Fruit fly (Drosophila melanogaster) whole organism, prepupa: ENCODE data around the gene mus301.

Experiments
- Blimp-1 ChIP-seq: fragments of 200-800 bp; sonication (Bioruptor generic); optimal IDR thresholded peaks from 3 replicates; lab custom pipeline; 2017; ENCODE audit warnings: missing biosample characterization, missing genetic modification characterization, mild to moderate bottlenecking, moderate library complexity, missing genetic modification reagents
- CG10669 ChIP-seq: fragments of 200-800 bp; sonication (Bioruptor generic); optimal IDR thresholded peaks from 3 replicates; lab custom pipeline; 2018; ENCODE audit warnings: missing biosample characterization, mild to moderate bottlenecking, missing genetic modification characterization, moderate library complexity
- CG11294 ChIP-seq: fragments of 200-800 bp; sonication (Bioruptor generic); IDR thresholded peaks from 2 replicates; pipeline ENCODE4 v1.3.6; 2022; ENCODE audit warnings: missing biosample characterization, missing genetic modification characterization
- CG11902 ChIP-seq: fragments of 200-800 bp; sonication (Bioruptor generic); optimal IDR thresholded peaks from 3 replicates; lab custom pipeline; 2016; ENCODE audit warnings: missing biosample characterization, missing genetic modification characterization
- CG15336 ChIP-seq: fragments of 200-800 bp; sonication (Bioruptor generic); IDR thresholded peaks from 2 replicates; pipeline ENCODE4 v1.3.6; 2022; ENCODE audit warnings: missing biosample characterization, missing genetic modification characterization
- CG1621 ChIP-seq: fragments of 200-800 bp; sonication (Bioruptor generic); optimal IDR thresholded peaks from 3 replicates; lab custom pipeline; 2018; ENCODE audit warnings: missing biosample characterization, mild to moderate bottlenecking, missing genetic modification characterization
- CG16779 ChIP-seq: fragments of 200-800 bp; sonication (Bioruptor generic); optimal IDR thresholded peaks from 3 replicates; lab custom pipeline; 2017; ENCODE audit warnings: missing biosample characterization, mild to moderate bottlenecking, missing genetic modification characterization
- CG31627 ChIP-seq: fragments of 200-800 bp; sonication (Bioruptor generic); optimal IDR thresholded peaks from 3 replicates; lab custom pipeline; 2016; ENCODE audit warnings: missing biosample characterization, missing genetic modification characterization
- CG32006 ChIP-seq: fragments of 200-800 bp; sonication (Bioruptor generic); optimal IDR thresholded peaks from 3 replicates; lab custom pipeline; 2017; ENCODE audit warnings: missing biosample characterization, mild to moderate bottlenecking, missing genetic modification characterization
- CG34406 ChIP-seq: fragments of 200-800 bp; sonication (Bioruptor generic); optimal IDR thresholded peaks from 3 replicates; lab custom pipeline; 2016; ENCODE audit warnings: missing biosample characterization, missing genetic modification characterization
- CG4318 ChIP-seq: fragments of 200-800 bp; sonication (Bioruptor generic); optimal IDR thresholded peaks from 3 replicates; lab custom pipeline; 2017; ENCODE audit warnings: missing biosample characterization, mild to moderate bottlenecking, missing genetic modification characterization
- CG6163 ChIP-seq: fragments of 200-800 bp; sonication (Bioruptor generic); IDR thresholded peaks from 3 replicates; pipeline ENCODE4 v1.3.6; 2022; ENCODE audit warnings: missing biosample characterization, missing genetic modification characterization
- CG6792 ChIP-seq: fragments of 200-800 bp; sonication (Bioruptor generic); optimal IDR thresholded peaks from 3 replicates; lab custom pipeline; 2016; ENCODE audit warnings: missing biosample characterization, missing genetic modification characterization
- CG6808 ChIP-seq: fragments of 200-800 bp; sonication (Bioruptor generic); optimal IDR thresholded peaks from 3 replicates; lab custom pipeline; 2017; ENCODE audit warnings: missing biosample characterization, missing genetic modification characterization, mild to moderate bottlenecking, moderate library complexity, missing genetic modification reagents
- CG6854 ChIP-seq: fragments of 200-800 bp; sonication (Bioruptor generic); optimal IDR thresholded peaks from 2 replicates; lab custom pipeline; 2017; ENCODE audit warnings: missing biosample characterization, mild to moderate bottlenecking, missing genetic modification characterization
- CG7368 ChIP-seq: fragments of 200-800 bp; sonication (Bioruptor generic); optimal IDR thresholded peaks from 3 replicates; lab custom pipeline; 2016; ENCODE audit warnings: missing biosample characterization, missing genetic modification characterization
- CG8119 ChIP-seq: fragments of 200-800 bp; sonication (Bioruptor generic); IDR thresholded peaks from 3 replicates; pipeline ENCODE4 v1.3.6; 2022; ENCODE audit warnings: missing biosample characterization, missing genetic modification characterization
- CG8319 ChIP-seq: fragments of 200-800 bp; sonication (Bioruptor generic); optimal IDR thresholded peaks from 3 replicates; lab custom pipeline; 2016; ENCODE audit warnings: missing biosample characterization, missing genetic modification characterization
- CG8632 ChIP-seq: fragments of 200-800 bp; sonication (Bioruptor generic); optimal IDR thresholded peaks from 3 replicates; lab custom pipeline; 2016; ENCODE audit warnings: missing biosample characterization, missing genetic modification characterization
- CG9139 ChIP-seq: fragments of 200-800 bp; sonication (Bioruptor generic); optimal IDR thresholded peaks from 3 replicates; lab custom pipeline; 2017; ENCODE audit warnings: missing biosample characterization, mild to moderate bottlenecking, missing genetic modification characterization
- Eip78C ChIP-seq: fragments of 200-800 bp; sonication (Bioruptor generic); peaks from one replicate; lab custom pipeline; 2016; ENCODE audit warnings: missing biosample characterization, missing genetic modification characterization
- Eip93F ChIP-seq: fragments of 200-800 bp; sonication (Bioruptor generic); optimal IDR thresholded peaks from 2 replicates; lab custom pipeline; 2016; ENCODE audit warnings: missing biosample characterization, mild to moderate bottlenecking, missing genetic modification characterization
- Ets21C ChIP-seq: fragments of 200-800 bp; sonication (Bioruptor generic); optimal IDR thresholded peaks from 3 replicates; lab custom pipeline; 2016; ENCODE audit warnings: missing biosample characterization, missing genetic modification characterization
- Ets96B ChIP-seq: fragments of 200-800 bp; optimal IDR thresholded peaks from 2 replicates; lab custom pipeline; 2019; ENCODE audit warnings: missing biosample characterization, mild to moderate bottlenecking, missing genetic modification characterization, moderate library complexity
- Gug ChIP-seq: fragments of 200-800 bp; sonication (Bioruptor generic); IDR thresholded peaks from 2 replicates; pipeline ENCODE4 v1.3.6; 2022; ENCODE audit warnings: missing biosample characterization, missing genetic modification characterization
- Hr38 ChIP-seq: sonication (Bioruptor generic); optimal IDR thresholded peaks from 2 replicates; lab custom pipeline; 2016; ENCODE audit warnings: missing biosample characterization, missing genetic modification characterization
- Hr39 ChIP-seq: fragments of 200-800 bp; sonication (Bioruptor generic); optimal IDR thresholded peaks from 2 replicates; lab custom pipeline; 2016; ENCODE audit warnings: missing biosample characterization, missing genetic modification characterization
- Lpt ChIP-seq: fragments of 200-800 bp; sonication (Bioruptor generic); optimal IDR thresholded peaks from 3 replicates; lab custom pipeline; 2016; ENCODE audit warnings: missing biosample characterization, missing genetic modification characterization
- Met ChIP-seq: fragments of 200-800 bp; sonication (Bioruptor generic); optimal IDR thresholded peaks from 3 replicates; lab custom pipeline; 2016; ENCODE audit warnings: missing biosample characterization, missing genetic modification characterization
- OdsH ChIP-seq: fragments of 200-800 bp; sonication (Bioruptor generic); optimal IDR thresholded peaks from 3 replicates; lab custom pipeline; 2016; ENCODE audit warnings: missing biosample characterization, missing genetic modification characterization
- Smox ChIP-seq: fragments of 200-800 bp; sonication (Bioruptor generic); optimal IDR thresholded peaks from 3 replicates; lab custom pipeline; 2016; ENCODE audit warnings: missing biosample characterization, missing genetic modification characterization
- Sox102F ChIP-seq: fragments of 200-800 bp; sonication (Bioruptor generic); optimal IDR thresholded peaks from 2 replicates; lab custom pipeline; 2016; ENCODE audit warnings: missing biosample characterization, mild to moderate bottlenecking, missing genetic modification characterization
- Sox14 ChIP-seq: fragments of 200-800 bp; sonication (Bioruptor generic); optimal IDR thresholded peaks from 3 replicates; lab custom pipeline; 2016; ENCODE audit warnings: missing biosample characterization, missing genetic modification characterization
- achi ChIP-seq: fragments of 200-800 bp; sonication (Bioruptor generic); optimal IDR thresholded peaks from 3 replicates; lab custom pipeline; 2016; ENCODE audit warnings: missing biosample characterization, missing genetic modification characterization
- acj6 ChIP-seq: fragments of 200-800 bp; sonication (Bioruptor generic); optimal IDR thresholded peaks from 3 replicates; lab custom pipeline; 2016; ENCODE audit warnings: missing biosample characterization, missing genetic modification characterization
- cyc ChIP-seq: fragments of 200-800 bp; sonication (Bioruptor generic); optimal IDR thresholded peaks from 3 replicates; lab custom pipeline; 2016; ENCODE audit warnings: missing biosample characterization, missing genetic modification characterization
- dac ChIP-seq: fragments of 200-800 bp; sonication (Bioruptor generic); optimal IDR thresholded peaks from 2 replicates; lab custom pipeline; 2017; ENCODE audit warnings: missing biosample characterization, mild to moderate bottlenecking, missing genetic modification characterization
- dsx ChIP-seq: fragments of 200-800 bp; optimal IDR thresholded peaks from 3 replicates; lab custom pipeline; 2019; ENCODE audit warnings: missing biosample characterization, mild to moderate bottlenecking, missing genetic modification characterization, moderate library complexity; ENCODE audit not compliant: poor library complexity, severe bottlenecking
- eg ChIP-seq: fragments of 200-800 bp; sonication (Bioruptor generic); IDR thresholded peaks from 3 replicates; pipeline ENCODE4 v1.3.6; 2022; ENCODE audit warnings: missing biosample characterization, missing genetic modification characterization
- esn ChIP-seq: fragments of 200-800 bp; sonication (Bioruptor generic); optimal IDR thresholded peaks from 2 replicates; lab custom pipeline; 2016; ENCODE audit warnings: missing biosample characterization, mild to moderate bottlenecking, missing genetic modification characterization, moderate library complexity
- fd59A ChIP-seq: fragments of 200-800 bp; sonication (Bioruptor generic); optimal IDR thresholded peaks from 2 replicates; lab custom pipeline; 2017; ENCODE audit warnings: missing biosample characterization, mild to moderate bottlenecking, missing genetic modification characterization, missing genetic modification reagents
- fd85E ChIP-seq: fragments of 200-800 bp; sonication (Bioruptor generic); optimal IDR thresholded peaks from 3 replicates; lab custom pipeline; 2016; ENCODE audit warnings: missing biosample characterization, missing genetic modification characterization
- fkh ChIP-seq: fragments of 200-800 bp; sonication (Bioruptor generic); optimal IDR thresholded peaks from 3 replicates; lab custom pipeline; 2017; ENCODE audit warnings: missing biosample characterization, mild to moderate bottlenecking, missing genetic modification characterization, moderate library complexity
- net ChIP-seq: fragments of 200-800 bp; sonication (Bioruptor generic); optimal IDR thresholded peaks from 3 replicates; lab custom pipeline; 2016; ENCODE audit warnings: missing biosample characterization, missing genetic modification characterization
- pdm3 ChIP-seq: fragments of 200-800 bp; sonication (Bioruptor generic); optimal IDR thresholded peaks from 3 replicates; lab custom pipeline; 2016; ENCODE audit warnings: missing biosample characterization, missing genetic modification characterization
- spab ChIP-seq: fragments of 200-800 bp; sonication (Bioruptor generic); optimal IDR thresholded peaks from 2 replicates; lab custom pipeline; 2017; ENCODE audit warnings: missing biosample characterization, mild to moderate bottlenecking, missing genetic modification characterization, missing genetic modification reagents
- topi ChIP-seq: fragments of 200-800 bp; sonication (Bioruptor generic); optimal IDR thresholded peaks from 3 replicates; lab custom pipeline; 2016; ENCODE audit warnings: missing biosample characterization, missing genetic modification characterization
- vri ChIP-seq: fragments of 200-800 bp; sonication (Bioruptor generic); optimal IDR thresholded peaks from 3 replicates; lab custom pipeline; 2016; ENCODE audit warnings: missing biosample characterization, mild to moderate bottlenecking, missing genetic modification characterization

Gene mus301

DNA sequence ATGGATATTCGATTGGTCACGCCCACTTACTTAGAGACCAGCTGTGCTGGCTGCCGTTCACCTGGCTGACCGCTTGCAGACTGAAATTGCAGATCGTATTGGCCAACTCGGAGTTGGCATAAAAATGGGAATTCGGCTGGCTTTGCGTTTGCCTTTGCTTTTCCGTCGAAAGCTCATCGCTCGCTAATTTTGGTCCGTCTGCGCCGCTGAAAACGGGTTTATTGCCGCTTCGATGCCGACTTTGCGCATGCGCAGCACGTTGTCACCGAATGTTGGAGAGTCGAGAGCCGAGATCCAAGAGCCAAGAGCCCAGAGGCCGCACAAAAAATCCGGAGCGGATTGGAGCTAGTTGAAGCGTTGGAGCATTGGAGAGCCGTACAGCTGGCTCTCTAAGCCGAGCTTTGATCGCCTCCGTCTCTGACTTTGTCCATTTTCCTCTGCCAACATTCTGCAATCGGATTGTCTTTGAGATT lies 14.2 kb downstream of the mus301 start, which contains the start of gene CG13676 (continued):
- no peak for TF ChIP-seq Met (GFP tag; lab: Kevin White, UChicago)

DNA sequence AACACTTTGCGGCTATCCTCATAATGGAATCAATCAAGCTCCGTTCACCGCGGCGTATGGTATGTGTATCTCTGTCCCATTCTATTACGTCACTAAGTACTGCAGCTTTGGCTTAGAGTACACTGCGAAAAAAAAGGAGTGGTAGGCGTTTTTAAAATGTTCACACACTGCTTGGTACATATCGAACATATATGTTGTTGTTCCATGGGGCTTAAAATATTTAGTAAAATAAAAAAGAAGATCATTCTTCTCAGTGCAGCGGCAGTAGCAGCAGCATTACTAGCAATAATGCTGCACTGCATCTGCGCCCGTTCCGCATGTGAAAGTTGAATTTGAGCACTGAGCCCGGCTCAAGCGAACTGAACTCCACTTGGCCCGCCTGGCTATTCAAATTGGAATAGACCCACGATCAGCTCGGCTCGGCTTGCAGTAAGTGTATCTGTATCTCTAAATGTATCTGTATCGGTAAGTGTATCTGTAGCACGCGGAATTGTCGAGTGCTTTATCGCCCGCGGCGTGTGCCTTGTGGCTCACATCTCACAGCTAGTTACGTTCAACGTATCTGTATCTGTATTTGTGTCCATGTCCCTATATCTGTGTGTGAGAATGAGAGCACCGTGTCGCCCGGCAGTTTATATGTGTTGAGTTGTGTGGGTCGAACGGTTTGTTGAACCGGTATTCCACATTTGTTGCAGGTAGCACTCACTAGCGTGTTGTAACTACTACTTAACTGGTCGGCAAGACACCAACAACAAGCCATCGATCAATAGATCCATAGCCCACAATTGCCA lies 15.8 kb downstream of the mus301 start:
- TF ChIP-seq dsx (GFP tag; lab: Kevin White, UChicago) (peak; percentile 2), CG11294 (GFP tag; lab: Robert Waterston, UW) (peak; percentile 92), net (peak; percentile 90), CG8632 (peak; percentile 63), eg (peak; percentile 96), Sox14 (GFP tag; lab: Kevin White, UChicago) (peak; percentile 78), Hr38 (peak; percentile 63), fkh (GFP tag; lab: Kevin White, UChicago) (no peak), Smox (peak; percentile 29), OdsH (GFP tag; lab: Kevin White, UChicago) (peak; percentile 90), CG10669 (peak; percentile 54), Eip78C (peak; percentile 96), Ets21C (no peak), acj6 (GFP tag; lab: Kevin White, UChicago) (peak; percentile 81), pdm3 (GFP tag; lab: Kevin White, UChicago) (peak; percentile 88), CG11902 (peak; percentile 52), Gug (peak; percentile 89), esn (GFP tag; lab: Kevin White, UChicago) (peak; percentile 46), CG6854 (GFP tag; lab: Kevin White, UChicago) (no peak), CG8319 (GFP tag; lab: Kevin White, UChicago) (peak; percentile 47), vri (GFP tag; lab: Kevin White, UChicago) (peak; percentile 17), CG15336 (peak; percentile 97), CG31627 (GFP tag; lab: Kevin White, UChicago) (peak; percentile 46), CG6792 (GFP tag; lab: Kevin White, UChicago) (peak; percentile 61), fd85E (GFP tag; lab: Kevin White, UChicago) (no peak), Sox102F (peak; percentile 47), Eip93F (no peak), CG1621 (tag; lab: Kevin White, UChicago) (no peak), CG8119 (GFP tag; lab: Robert Waterston, UW) (peak; percentile 95), CG32006 (GFP tag; lab: Kevin White, UChicago) (peak; percentile 95), spab (peak; percentile 53), dac (GFP tag; lab: Kevin White, UChicago) (peak; percentile 83), topi (GFP tag; lab: Kevin White, UChicago) (peak; percentile 62), CG4318 (GFP tag; lab: Kevin White, UChicago) (peak; percentile 88), Ets96B (peak; percentile 52), CG16779 (peak; percentile 54), fd59A (GFP tag; lab: Kevin White, UChicago) (peak; percentile 65), Met (GFP tag; lab: Kevin White, UChicago) (peak; percentile 62), CG9139 (GFP tag; lab: Kevin White, UChicago) (no peak), achi (GFP tag; lab: Kevin White, UChicago) (peak; percentile 87), Lpt (GFP tag; lab: Kevin White, UChicago) (peak; percentile 91), CG6808 (GFP tag; lab: Kevin White, UChicago) (peak; percentile 47), CG34406 (GFP tag; lab: Kevin White, UChicago) (peak; percentile 68), Blimp-1 (no peak), Hr39 (GFP tag; lab: Kevin White, UChicago) (peak; percentile 48), CG6163 (GFP tag; lab: Robert Waterston, UW) (peak; percentile 94), cyc (peak; percentile 50), CG7368 (GFP tag; lab: Kevin White, UChicago) (peak; percentile 72)
